Fruit fly (Drosophila melanogaster) whole organism, embryonic: ENCODE data around the gene CG10376.

Experiments used
- CG8944 ChIP-seq: fragments of 200-800 bp; sonication (Bioruptor generic); optimal IDR thresholded peaks from 3 replicates; lab custom pipeline; 2016; ENCODE audit warnings: missing biosample characterization, missing genetic modification characterization
- Deaf1 ChIP-seq: fragments of 200-800 bp; optimal IDR thresholded peaks from 3 replicates; lab custom pipeline; 2019; ENCODE audit warnings: missing biosample characterization, mild to moderate bottlenecking, missing genetic modification characterization, moderate library complexity
- sens ChIP-seq: fragments of 200-800 bp; sonication (Bioruptor generic); peaks from one replicate; lab custom pipeline; 2016; ENCODE audit warnings: missing biosample characterization, missing genetic modification characterization

DNA sequence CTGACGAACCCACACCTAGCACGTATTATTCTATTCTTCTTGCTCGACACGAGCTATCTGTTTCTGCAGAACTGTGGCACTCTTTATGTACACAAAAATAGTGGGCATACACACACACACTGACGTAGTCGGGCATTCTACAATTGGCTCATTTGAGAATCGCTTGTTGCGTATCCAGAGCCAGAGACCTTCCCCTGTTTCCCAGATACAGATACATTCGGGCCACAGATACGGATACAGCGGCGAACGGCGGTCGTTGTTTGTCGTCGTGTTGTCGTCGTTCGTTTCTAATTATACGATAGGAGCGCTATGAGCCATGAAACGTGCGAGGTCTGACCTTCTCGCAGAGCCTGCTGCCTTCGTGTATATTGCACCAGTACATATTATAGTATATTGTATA lies 34.3 kb upstream of the CG10376 start:
- TF ChIP-seq sens (GFP tag; lab: Kevin White, UChicago) (no peak), CG8944 (no peak), Deaf1 (tag; lab: Kevin White, UChicago) (peak; percentile 97)
